Worm (Caenorhabditis elegans) whole organism, L4 larva: Measurements from ENCODE around the gene B0546.5.

Experiments
- F10B5.3 ChIP-seq: sonication (generic microtip); optimal IDR thresholded peaks from 2 replicates; lab custom pipeline; 2016; ENCODE audit warnings: mild to moderate bottlenecking, missing genetic modification characterization, missing compliant biosample characterization
- F26F4.8 ChIP-seq: fragments of 200-800 bp; sonication (Bioruptor generic); conservative IDR thresholded peaks from 2 replicates; pipeline ENCODE4 v1.3.6; 2022; ENCODE audit warnings: missing genetic modification characterization, missing compliant biosample characterization
- F44E2.7 ChIP-seq: fragments of 200-800 bp; sonication (Bioruptor generic); IDR thresholded peaks from 2 replicates; pipeline ENCODE4 v2.1.2; 2022; ENCODE audit warnings: missing genetic modification characterization, missing compliant biosample characterization
- Y105C5A.15 ChIP-seq: fragments of 200-800 bp; sonication (Bioruptor generic); IDR thresholded peaks from 2 replicates; pipeline ENCODE4 v1.3.6; 2022; ENCODE audit warnings: missing genetic modification characterization, missing compliant biosample characterization
- Y48G9A.11 ChIP-seq: fragments of 200-800 bp; sonication (Bioruptor generic); IDR thresholded peaks from 2 replicates; pipeline ENCODE4 v1.3.6; 2022; ENCODE audit warnings: missing genetic modification reagents, missing genetic modification characterization, missing compliant biosample characterization
- Y75B8A.6 ChIP-seq: fragments of 200-800 bp; sonication (Bioruptor generic); IDR thresholded peaks from 2 replicates; pipeline ENCODE4 v1.3.6; 2022; ENCODE audit warnings: missing genetic modification reagents, missing genetic modification characterization, missing compliant biosample characterization
- aha-1 ChIP-seq: fragments of 150-350 bp; peaks from one replicate; lab custom pipeline; 2014; ENCODE audit warnings: missing biosample characterization, missing genetic modification characterization
- arid-1 ChIP-seq: fragments of 200-800 bp; sonication (Bioruptor generic); conservative IDR thresholded peaks from 2 replicates; pipeline ENCODE4 v1.3.6; 2022; ENCODE audit warnings: missing genetic modification reagents, missing genetic modification characterization, missing compliant biosample characterization
- ceh-62 ChIP-seq: sonication (generic microtip); optimal IDR thresholded peaks from 2 replicates; lab custom pipeline; 2017; ENCODE audit warnings: missing biosample characterization, missing genetic modification characterization
- daf-16 ChIP-seq, 3 experiments: sonication (generic microtip); optimal IDR thresholded peaks; 2 replicates each; lab custom pipeline; 2016 to 2017; ENCODE audit warnings: missing genetic modification characterization in 3 of 3, missing genetic modification reagents in 3 of 3, mild to moderate bottlenecking in 2 of 3, missing compliant biosample characterization in 2 of 3, missing biosample characterization in 1 of 3, moderate library complexity in 1 of 3
- daf-8 ChIP-seq: fragments of 200-800 bp; sonication (Bioruptor generic); IDR thresholded peaks from 2 replicates; pipeline ENCODE4 v1.3.6; 2022; ENCODE audit warnings: missing genetic modification characterization, missing compliant biosample characterization
- dmd-8 ChIP-seq: fragments of 200-800 bp; sonication (Bioruptor generic); IDR thresholded peaks from 2 replicates; pipeline ENCODE4 v1.3.6; 2022; ENCODE audit warnings: missing genetic modification characterization, missing compliant biosample characterization
- dpl-1 ChIP-seq: fragments of 150-350 bp; optimal IDR thresholded peaks from 2 replicates; lab custom pipeline; 2014; ENCODE audit warnings: missing biosample characterization, missing genetic modification reagents, missing genetic modification characterization
- duxl-1 ChIP-seq: sonication (generic microtip); optimal IDR thresholded peaks from 2 replicates; lab custom pipeline; 2016; ENCODE audit warnings: mild to moderate bottlenecking, missing genetic modification characterization, moderate library complexity, missing compliant biosample characterization; ENCODE audit not compliant: poor library complexity
- dve-1 ChIP-seq: sonication (generic microtip); optimal IDR thresholded peaks from 2 replicates; lab custom pipeline; 2017; ENCODE audit warnings: antibody characterized with exemption, mild to moderate bottlenecking, missing genetic modification characterization, missing compliant biosample characterization; ENCODE audit not compliant: insufficient read depth
- fos-1 ChIP-seq: fragments of 150-350 bp; optimal IDR thresholded peaks from 2 replicates; lab custom pipeline; 2014; ENCODE audit warnings: missing biosample characterization, missing genetic modification characterization
- hlh-11 ChIP-seq: fragments of 200-800 bp; sonication (Bioruptor generic); optimal IDR thresholded peaks from 2 replicates; lab custom pipeline; 2018; ENCODE audit warnings: mild to moderate bottlenecking, missing genetic modification characterization, missing compliant biosample characterization
- lin-1 ChIP-seq: fragments of 200-800 bp; sonication (Bioruptor generic); IDR thresholded peaks from 2 replicates; pipeline ENCODE4 v1.3.6; 2022; ENCODE audit warnings: missing genetic modification reagents, missing genetic modification characterization, missing compliant biosample characterization
- lin-38 ChIP-seq: fragments of 200-800 bp; sonication (Bioruptor generic); IDR thresholded peaks from 2 replicates; pipeline ENCODE4 v1.3.6; 2022; ENCODE audit warnings: missing genetic modification reagents, missing genetic modification characterization, missing compliant biosample characterization
- lsy-2 ChIP-seq, 2 experiments: fragments of 150-350 bp in 1 of 2; sonication (generic microtip) in 1 of 2; optimal IDR thresholded peaks; 2 replicates each; lab custom pipeline; 2014 to 2017; ENCODE audit warnings: missing biosample characterization in 2 of 2, missing genetic modification characterization in 2 of 2
- mdl-1 ChIP-seq, 2 experiments: fragments of 150-350 bp in 1 of 2; sonication (generic microtip) in 1 of 2; optimal IDR thresholded peaks; 2 replicates each; lab custom pipeline; 2014 to 2017; ENCODE audit warnings: missing biosample characterization in 2 of 2, missing genetic modification characterization in 2 of 2
- mep-1 ChIP-seq: fragments of 150-350 bp; sonication (generic microtip); optimal IDR thresholded peaks from 3 replicates; lab custom pipeline; 2014; ENCODE audit warnings: missing biosample characterization, missing genetic modification characterization
- mes-2 ChIP-seq: sonication (generic microtip); optimal IDR thresholded peaks from 2 replicates; lab custom pipeline; 2016; ENCODE audit warnings: missing genotype, mild to moderate bottlenecking, missing genetic modification characterization, missing compliant biosample characterization; ENCODE audit not compliant: poor library complexity, severe bottlenecking
- nhr-102 ChIP-seq: sonication (generic microtip); optimal IDR thresholded peaks from 2 replicates; lab custom pipeline; 2016; ENCODE audit warnings: mild to moderate bottlenecking, missing genetic modification characterization, moderate library complexity, missing compliant biosample characterization
- nhr-237 ChIP-seq: sonication (generic microtip); optimal IDR thresholded peaks from 2 replicates; lab custom pipeline; 2017; ENCODE audit warnings: missing biosample characterization, missing genetic modification characterization
- nhr-25 ChIP-seq: sonication (generic microtip); optimal IDR thresholded peaks from 2 replicates; lab custom pipeline; 2017; ENCODE audit warnings: missing genetic modification characterization, mild to moderate bottlenecking, missing compliant biosample characterization, antibody characterized with exemption, moderate library complexity, borderline replicate concordance; ENCODE audit not compliant: insufficient read depth
- nhr-28 ChIP-seq: fragments of 150-350 bp; optimal IDR thresholded peaks from 2 replicates; lab custom pipeline; 2014; ENCODE audit warnings: missing biosample characterization, missing genetic modification characterization
- nhr-76 ChIP-seq: fragments of 150-350 bp; optimal IDR thresholded peaks from 2 replicates; lab custom pipeline; 2014; ENCODE audit warnings: missing biosample characterization, missing genetic modification characterization
- nhr-77 ChIP-seq: fragments of 150-350 bp; optimal IDR thresholded peaks from 2 replicates; lab custom pipeline; 2014; ENCODE audit warnings: missing biosample characterization, missing genetic modification characterization
- pha-4 ChIP-seq, 2 experiments: fragments of 150-350 bp in 1 of 2; fragments of 200-800 bp in 1 of 2; sonication (Bioruptor generic) in 1 of 2; IDR thresholded peaks in 1 of 2; optimal IDR thresholded peaks in 1 of 2; 2 replicates each; pipeline versions ENCODE4 v1.3.6 to Lab custom; 2014 to 2022; ENCODE audit warnings: missing genetic modification characterization in 2 of 2, missing genetic modification reagents in 2 of 2, missing biosample characterization in 1 of 2, missing compliant biosample characterization in 1 of 2
- pqm-1 ChIP-seq: sonication (generic microtip); optimal IDR thresholded peaks from 2 replicates; lab custom pipeline; 2017; ENCODE audit warnings: missing biosample characterization, missing genetic modification characterization
- tra-1 ChIP-seq: fragments of 200-800 bp; sonication (Bioruptor generic); IDR thresholded peaks from 2 replicates; pipeline ENCODE4 v1.3.6; 2022; ENCODE audit warnings: missing genetic modification reagents, missing genetic modification characterization, missing compliant biosample characterization
- zfp-2 ChIP-seq: sonication (generic microtip); optimal IDR thresholded peaks from 2 replicates; lab custom pipeline; 2016; ENCODE audit warnings: mild to moderate bottlenecking, missing genetic modification characterization, missing compliant biosample characterization
- zfp-3 ChIP-seq: fragments of 200-800 bp; sonication (Bioruptor generic); conservative IDR thresholded peaks from 2 replicates; pipeline ENCODE4 v1.3.6; 2022; ENCODE audit warnings: missing genetic modification reagents, missing genetic modification characterization, missing compliant biosample characterization
- ztf-11 ChIP-seq: fragments of 150-350 bp; optimal IDR thresholded peaks from 2 replicates; lab custom pipeline; 2014; ENCODE audit warnings: missing biosample characterization, missing genetic modification characterization

Gene B0546.5

DNA sequence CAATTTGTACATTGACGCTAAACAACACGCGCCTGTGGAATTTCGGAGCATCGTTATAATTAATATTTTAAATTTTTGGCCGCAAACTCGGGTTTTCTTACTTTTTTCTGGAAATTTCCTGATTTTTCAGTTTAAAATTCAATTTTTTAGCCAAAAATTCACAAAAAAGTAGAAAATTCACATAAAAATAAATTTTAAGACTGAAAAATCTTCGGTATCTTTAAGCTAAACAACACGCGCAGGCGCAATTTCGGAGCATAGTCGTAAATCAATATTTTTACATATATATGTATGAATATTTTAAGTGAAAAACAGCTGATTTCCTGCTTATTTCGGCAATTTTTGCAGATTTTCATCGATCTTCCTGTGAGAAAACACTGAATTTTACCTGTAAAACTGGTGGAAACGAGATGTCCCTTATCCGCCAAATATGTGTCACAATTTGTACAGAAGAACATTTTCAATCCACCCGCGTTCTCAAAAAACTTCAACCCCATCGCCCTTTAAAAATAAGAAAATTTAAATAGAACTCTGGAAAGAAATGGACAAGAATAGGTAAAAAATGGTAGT, 7.5 kb downstream of the B0546.5 start, which contains the start of gene B0546.3 (continued):
- TF ChIP-seq nhr-102 (tag; lab: Kevin White, UChicago): peak; percentile 6
- TF ChIP-seq Y105C5A.15 (GFP tag; lab: Robert Waterston, UW): no peak
- TF ChIP-seq fos-1 (tag; lab: Kevin White, UChicago): no peak
- no peak for TF ChIP-seq F26F4.8
- TF ChIP-seq F10B5.3 (tag; lab: Kevin White, UChicago): no peak
- no peak for TF ChIP-seq dpl-1 (GFP tag; lab: Kevin White, UChicago)

DNA sequence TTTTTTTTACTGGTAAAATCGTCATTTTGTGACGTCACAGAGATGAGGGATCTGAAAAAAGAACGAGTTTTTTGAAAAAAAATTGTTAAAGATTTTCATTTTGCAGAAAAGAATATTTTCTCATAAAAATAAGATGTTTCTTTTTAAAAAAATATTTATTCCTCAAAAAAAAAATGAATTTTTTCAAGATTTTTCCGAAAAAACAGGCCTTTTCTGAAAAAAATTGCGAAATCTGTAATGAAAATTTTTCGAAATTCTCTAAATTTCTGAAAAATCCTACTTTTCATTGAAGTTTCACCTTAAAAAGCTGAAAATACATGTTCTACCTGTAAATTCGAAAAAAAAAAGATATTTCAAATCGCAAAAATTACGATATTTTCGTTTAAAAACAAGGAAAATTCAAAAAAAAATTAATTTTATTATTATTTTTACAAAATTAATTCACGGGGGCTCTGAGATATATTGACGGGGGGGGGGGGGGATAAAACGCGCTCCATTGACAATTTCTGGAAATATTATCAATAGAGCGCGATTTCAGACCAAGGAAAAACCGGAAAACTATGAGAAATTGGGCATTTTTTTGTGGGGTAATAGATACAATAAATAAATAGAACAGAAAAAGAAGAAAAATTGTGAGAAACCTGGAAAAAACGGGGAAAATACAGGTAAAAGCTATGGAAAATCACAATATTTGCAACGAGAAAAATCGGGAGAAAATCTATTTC, 11.7 kb downstream of the B0546.5 start, which contains the start of gene otub-4:
Gene otub-4 (minus strand): TSS at position 51 of the 725 bp plus-strand sequence.
- TF ChIP-seq lin-38 (GFP tag; lab: Robert Waterston, UW) (peak; percentile 66), zfp-2 (tag; lab: Kevin White, UChicago) (no peak)

DNA sequence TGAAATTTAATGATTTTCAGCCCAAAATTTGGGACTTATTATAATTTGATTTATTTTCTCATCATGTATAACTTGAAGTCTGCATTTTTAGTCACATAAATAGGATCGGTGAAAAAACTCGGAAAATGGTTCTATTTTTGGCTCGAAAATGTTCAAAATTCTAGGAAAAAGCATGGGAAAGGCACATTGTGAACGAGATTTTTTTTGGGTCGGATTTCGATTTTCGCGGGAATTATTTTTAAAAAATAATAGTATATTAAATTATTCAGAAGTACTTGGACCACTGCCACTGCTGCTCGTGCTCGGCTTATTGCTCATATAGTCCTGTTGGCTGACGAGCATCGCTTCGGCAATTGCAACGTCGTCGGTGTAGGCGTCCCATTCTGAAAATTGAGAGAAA, 16.5 kb downstream of the B0546.5 start:
- TF ChIP-seq nhr-237 (tag; lab: Kevin White, UChicago): no peak
- no peak for TF ChIP-seq F44E2.7 (GFP tag; lab: Robert Waterston, UW)
- TF ChIP-seq F26F4.8: no peak
- TF ChIP-seq Y75B8A.6 (GFP tag; lab: Robert Waterston, UW): no peak
- no peak for TF ChIP-seq nhr-25 (tag; lab: Kevin White, UChicago)
- TF ChIP-seq mdl-1 (tag; optimal IDR thresholded peaks at IDR 0.05; lab: Kevin White, UChicago): no peak
- peak; percentile 4 for TF ChIP-seq mes-2 (tag; lab: Kevin White, UChicago)
- TF ChIP-seq lin-38 (GFP tag; lab: Robert Waterston, UW): peak; percentile 23; the same call in 1 of the 2 replicates
- no peak for TF ChIP-seq daf-16 (GFP tag; optimal IDR thresholded peaks at IDR 0.05; lab: Kevin White, UChicago)
- TF ChIP-seq daf-16 (tag; optimal IDR thresholded peaks at IDR 0.05; lab: Kevin White, UChicago): no peak
- TF ChIP-seq tra-1 (GFP tag; lab: Robert Waterston, UW): 0 out of 2 replicates have a peak, but pooled peaks have one; percentile 13
- peak; percentile 30 for TF ChIP-seq dve-1 (tag; lab: Kevin White, UChicago)
- no peak for TF ChIP-seq lin-1
- TF ChIP-seq arid-1 (GFP tag; lab: Robert Waterston, UW): no peak
- peak; percentile 3 for TF ChIP-seq duxl-1 (tag; lab: Kevin White, UChicago)
- TF ChIP-seq ceh-62 (tag; lab: Kevin White, UChicago): no peak
- no peak for TF ChIP-seq ztf-11
- 0 out of 2 replicates have a peak, but pooled peaks have one; percentile 42 for TF ChIP-seq zfp-3 (GFP tag; lab: Robert Waterston, UW)
- TF ChIP-seq dmd-8 (GFP tag; lab: Robert Waterston, UW): 0 out of 2 replicates have a peak, but pooled peaks have one; percentile 11
- TF ChIP-seq pha-4 (GFP tag; IDR thresholded peaks at IDR 0.05; lab: Robert Waterston, UW): no peak
- no peak for TF ChIP-seq pha-4 (tag; optimal IDR thresholded peaks at IDR 0.05; lab: Kevin White, UChicago)

DNA sequence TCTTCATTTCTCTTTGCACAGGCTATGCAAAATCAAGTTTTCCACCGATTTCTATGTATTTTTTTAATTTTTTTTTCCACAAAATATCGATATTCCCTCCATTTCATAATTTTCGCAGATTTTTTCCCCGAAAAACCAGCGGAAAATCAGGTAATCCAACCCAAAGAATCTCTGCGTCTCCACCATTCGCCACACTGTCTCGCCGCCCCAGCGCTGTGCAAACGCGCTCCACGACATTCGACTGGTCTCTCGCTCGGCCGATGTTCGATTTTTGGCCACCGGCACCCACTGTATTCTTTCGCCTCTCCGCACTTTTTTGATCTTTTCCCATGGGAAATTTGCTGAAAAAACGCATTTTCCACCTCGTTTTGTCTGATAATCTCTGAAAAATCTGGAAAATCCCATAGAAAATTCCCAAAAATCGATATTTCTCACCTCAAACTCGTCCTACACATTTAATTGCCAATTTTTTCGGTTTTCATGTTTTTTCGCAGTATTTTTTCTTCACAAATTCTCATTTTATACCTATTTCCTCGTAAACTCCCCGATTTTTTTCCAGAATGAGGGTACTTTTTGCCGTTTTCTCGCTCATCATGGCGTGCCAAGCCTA, 21.2 kb downstream of the B0546.5 start, which contains the start of gene vha-19:
Gene vha-19 (plus strand): TSS at position 560 of the 610 bp plus-strand sequence.
- TF ChIP-seq lsy-2 (tag; optimal IDR thresholded peaks at IDR 0.05; lab: Kevin White, UChicago) (peak in 1 of 2 experiments; percentile 37), nhr-28 (tag; lab: Kevin White, UChicago) (peak; percentile 24), nhr-76 (no peak), daf-8 (no peak), zfp-3 (GFP tag; lab: Robert Waterston, UW) (no peak), aha-1 (tag; lab: Kevin White, UChicago) (peak; percentile 48), hlh-11 (tag; lab: Kevin White, UChicago) (peak; percentile 65), mes-2 (tag; lab: Kevin White, UChicago) (peak; percentile 56), nhr-77 (tag; lab: Kevin White, UChicago) (peak; percentile 13), pqm-1 (tag; lab: Kevin White, UChicago) (peak; percentile 49), mep-1 (peak; percentile 35), dpl-1 (GFP tag; lab: Kevin White, UChicago) (peak; percentile 23), Y48G9A.11 (no peak)
